Worm (Caenorhabditis elegans) whole organism, L1 larva: Measurements from ENCODE around the gene Y75B8A.39.

ENCODE experiments used
- C04F5.9 ChIP-seq: sonication (generic microtip); optimal IDR thresholded peaks from 2 replicates; lab custom pipeline; 2016; ENCODE audit warnings: missing genetic modification characterization, missing compliant biosample characterization
- Y116A8C.19 ChIP-seq: sonication (generic microtip); optimal IDR thresholded peaks from 2 replicates; lab custom pipeline; 2016; ENCODE audit warnings: missing compliant biosample characterization, missing genetic modification characterization, borderline replicate concordance
- aha-1 ChIP-seq: fragments of 150-350 bp; optimal IDR thresholded peaks from 2 replicates; lab custom pipeline; 2014; ENCODE audit warnings: missing biosample characterization, missing genetic modification characterization
- alr-1 ChIP-seq: fragments of 200-800 bp; sonication (Bioruptor generic); optimal IDR thresholded peaks from 2 replicates; lab custom pipeline; 2018; ENCODE audit warnings: borderline replicate concordance, mild to moderate bottlenecking, missing genetic modification characterization, missing compliant biosample characterization
- aly-2 ChIP-seq: fragments of 150-350 bp; optimal IDR thresholded peaks from 2 replicates; lab custom pipeline; 2014; ENCODE audit warnings: missing biosample characterization, missing genetic modification characterization
- ama-1 ChIP-seq: fragments of 150-350 bp; optimal IDR thresholded peaks from 2 replicates; lab custom pipeline; 2014
- blmp-1 ChIP-seq: fragments of 150-350 bp; optimal IDR thresholded peaks from 2 replicates; lab custom pipeline; 2014; ENCODE audit warnings: missing biosample characterization, missing genetic modification characterization
- ceh-8 ChIP-seq: fragments of 200-800 bp; sonication (Bioruptor generic); optimal IDR thresholded peaks from 2 replicates; lab custom pipeline; 2018; ENCODE audit warnings: mild to moderate bottlenecking, missing genetic modification characterization, moderate library complexity, missing compliant biosample characterization
- ceh-82 ChIP-seq, 3 experiments: fragments of 150-350 bp in 1 of 3; sonication (generic microtip) in 2 of 3; optimal IDR thresholded peaks; 2 replicates each; lab custom pipeline; 2014 to 2017; ENCODE audit warnings: missing biosample characterization in 3 of 3, missing genetic modification characterization in 3 of 3
- ceh-88 ChIP-seq: fragments of 200-800 bp; sonication (Bioruptor generic); IDR thresholded peaks from 2 replicates; pipeline ENCODE4 v1.3.6; 2022; ENCODE audit warnings: missing genetic modification characterization, missing compliant biosample characterization
- dpl-1 ChIP-seq, 3 experiments: fragments of 150-350 bp in 2 of 3; sonication (generic microtip) in 1 of 3; optimal IDR thresholded peaks; 2 replicates each; lab custom pipeline; 2014 to 2017; ENCODE audit warnings: missing biosample characterization in 3 of 3, missing genetic modification characterization in 3 of 3, missing genetic modification reagents in 3 of 3
- efl-1 ChIP-seq, 4 experiments: fragments of 150-350 bp; optimal IDR thresholded peaks in 3 of 4; peaks in 1 of 4; 1 replicate in 1 of 4; 2 replicates in 3 of 4; lab custom pipeline; 2014; ENCODE audit warnings: missing biosample characterization in 2 of 4, missing genetic modification characterization in 2 of 4, missing genetic modification reagents in 2 of 4
- egl-13 ChIP-seq: sonication (generic microtip); optimal IDR thresholded peaks from 2 replicates; lab custom pipeline; 2016; ENCODE audit warnings: missing genotype, missing genetic modification reagents, missing genetic modification characterization, missing compliant biosample characterization
- elt-2 ChIP-seq: sonication (generic microtip); optimal IDR thresholded peaks from 2 replicates; lab custom pipeline; 2016; ENCODE audit warnings: missing genetic modification characterization, mild to moderate bottlenecking, inconsistent platforms, missing compliant biosample characterization, missing genetic modification reagents
- elt-3 ChIP-seq, 6 experiments: fragments of 150-350 bp in 1 of 6; sonication (generic microtip); optimal IDR thresholded peaks; 2 replicates each; lab custom pipeline; 2017 to 2018; ENCODE audit warnings: missing biosample characterization in 6 of 6, missing genetic modification characterization in 6 of 6, inconsistent platforms in 1 of 6
- ets-5 ChIP-seq: fragments of 200-800 bp; sonication (Bioruptor generic); IDR thresholded peaks from 2 replicates; pipeline ENCODE4 v1.3.6; 2022; ENCODE audit warnings: missing genetic modification characterization, missing compliant biosample characterization
- fkh-10 ChIP-seq: sonication (generic microtip); optimal IDR thresholded peaks from 2 replicates; lab custom pipeline; 2017; ENCODE audit warnings: missing biosample characterization, missing genetic modification reagents, missing genetic modification characterization
- fkh-8 ChIP-seq: sonication (generic microtip); optimal IDR thresholded peaks from 2 replicates; lab custom pipeline; 2016; ENCODE audit warnings: mild to moderate bottlenecking, missing genetic modification characterization, missing compliant biosample characterization
- fos-1 ChIP-seq: fragments of 150-350 bp; optimal IDR thresholded peaks from 2 replicates; lab custom pipeline; 2014; ENCODE audit warnings: missing biosample characterization, missing genetic modification characterization
- grh-1 ChIP-seq: fragments of 200-800 bp; sonication (Bioruptor generic); IDR thresholded peaks from 2 replicates; pipeline ENCODE4 v1.3.6; 2022; ENCODE audit warnings: missing genetic modification reagents, missing genetic modification characterization, missing compliant biosample characterization
- hlh-17 ChIP-seq: fragments of 200-800 bp; sonication (Bioruptor generic); optimal IDR thresholded peaks from 2 replicates; lab custom pipeline; 2018; ENCODE audit warnings: missing genetic modification characterization, mild to moderate bottlenecking, missing compliant biosample characterization, moderate library complexity, borderline replicate concordance
- isw-1 ChIP-seq: fragments of 200-800 bp; sonication (Bioruptor generic); IDR thresholded peaks from 2 replicates; pipeline ENCODE4 v1.3.6; 2022; ENCODE audit warnings: missing genetic modification characterization, missing compliant biosample characterization
- lin-14 ChIP-seq: fragments of 200-800 bp; sonication (Bioruptor generic); optimal IDR thresholded peaks from 2 replicates; lab custom pipeline; 2018; ENCODE audit warnings: mild to moderate bottlenecking, missing genetic modification characterization, moderate library complexity, missing compliant biosample characterization
- lin-35 ChIP-seq, 2 experiments: fragments of 150-350 bp; optimal IDR thresholded peaks; 2 replicates each; lab custom pipeline; 2014; ENCODE audit warnings: missing biosample characterization in 2 of 2, missing genetic modification characterization in 2 of 2, missing genetic modification reagents in 2 of 2
- lin-39 ChIP-seq: fragments of 150-350 bp; optimal IDR thresholded peaks from 2 replicates; lab custom pipeline; 2014; ENCODE audit warnings: missing biosample characterization, missing genetic modification reagents, missing genetic modification characterization
- lsy-2 ChIP-seq, 2 experiments: fragments of 150-350 bp; optimal IDR thresholded peaks; 2 replicates each; lab custom pipeline; 2014; ENCODE audit warnings: missing biosample characterization in 2 of 2, missing genetic modification characterization in 2 of 2
- nhr-11 ChIP-seq: fragments of 150-350 bp; optimal IDR thresholded peaks from 2 replicates; lab custom pipeline; 2014; ENCODE audit warnings: missing biosample characterization, missing genetic modification characterization
- nhr-12 ChIP-seq: sonication (generic microtip); optimal IDR thresholded peaks from 2 replicates; lab custom pipeline; 2017; ENCODE audit warnings: missing biosample characterization, missing genetic modification characterization
- nhr-19 ChIP-seq: fragments of 200-800 bp; sonication (Bioruptor generic); conservative IDR thresholded peaks from 2 replicates; pipeline ENCODE4 v1.3.6; 2022; ENCODE audit warnings: missing genetic modification characterization, missing compliant biosample characterization
- nhr-20 ChIP-seq: sonication (generic microtip); optimal IDR thresholded peaks from 2 replicates; lab custom pipeline; 2016; ENCODE audit warnings: mild to moderate bottlenecking, missing genetic modification characterization, missing compliant biosample characterization
- nhr-28 ChIP-seq: fragments of 150-350 bp; optimal IDR thresholded peaks from 2 replicates; lab custom pipeline; 2014; ENCODE audit warnings: missing biosample characterization, missing genetic modification characterization
- nhr-47 ChIP-seq: sonication (generic microtip); optimal IDR thresholded peaks from 2 replicates; lab custom pipeline; 2016; ENCODE audit warnings: mild to moderate bottlenecking, missing genetic modification characterization, moderate library complexity, missing compliant biosample characterization
- nhr-71 ChIP-seq: sonication (generic microtip); optimal IDR thresholded peaks from 2 replicates; lab custom pipeline; 2016; ENCODE audit warnings: mild to moderate bottlenecking, missing genetic modification characterization, moderate library complexity, missing compliant biosample characterization
- nhr-76 ChIP-seq: sonication (generic microtip); optimal IDR thresholded peaks from 2 replicates; lab custom pipeline; 2017; ENCODE audit warnings: missing biosample characterization, missing genetic modification characterization
- nhr-77 ChIP-seq: fragments of 150-350 bp; optimal IDR thresholded peaks from 2 replicates; lab custom pipeline; 2014; ENCODE audit warnings: missing biosample characterization, missing genetic modification characterization
- nhr-84 ChIP-seq: sonication (generic microtip); optimal IDR thresholded peaks from 2 replicates; lab custom pipeline; 2017; ENCODE audit warnings: missing biosample characterization, missing genetic modification characterization
- nhr-85 ChIP-seq: sonication (generic microtip); peaks from one replicate; lab custom pipeline; 2016; ENCODE audit warnings: missing genetic modification characterization, inconsistent platforms, missing compliant biosample characterization
- nhr-90 ChIP-seq: sonication (generic microtip); optimal IDR thresholded peaks from 2 replicates; lab custom pipeline; 2016; ENCODE audit warnings: mild to moderate bottlenecking, missing genetic modification characterization, missing compliant biosample characterization; ENCODE audit not compliant: poor library complexity
- pag-3 ChIP-seq: sonication (generic microtip); optimal IDR thresholded peaks from 2 replicates; lab custom pipeline; 2017; ENCODE audit warnings: missing genetic modification characterization, mild to moderate bottlenecking, missing compliant biosample characterization, antibody characterized with exemption, borderline replicate concordance; ENCODE audit not compliant: insufficient read depth
- pqm-1 ChIP-seq: sonication (generic microtip); optimal IDR thresholded peaks from 3 replicates; lab custom pipeline; 2017; ENCODE audit warnings: missing biosample characterization, missing genetic modification characterization
- skn-1 ChIP-seq: fragments of 150-350 bp; optimal IDR thresholded peaks from 2 replicates; lab custom pipeline; 2014; ENCODE audit warnings: missing biosample characterization, missing genetic modification characterization
- sox-4 ChIP-seq: sonication (generic microtip); optimal IDR thresholded peaks from 2 replicates; lab custom pipeline; 2016; ENCODE audit warnings: missing genetic modification characterization, missing compliant biosample characterization
- sptf-1 ChIP-seq: fragments of 150-350 bp; optimal IDR thresholded peaks from 2 replicates; lab custom pipeline; 2014; ENCODE audit warnings: missing biosample characterization, missing genetic modification characterization
- tbx-2 ChIP-seq: sonication (generic microtip); optimal IDR thresholded peaks from 2 replicates; lab custom pipeline; 2016; ENCODE audit warnings: missing genetic modification characterization, missing compliant biosample characterization
- unc-30 ChIP-seq: sonication (generic microtip); optimal IDR thresholded peaks from 2 replicates; lab custom pipeline; 2017; ENCODE audit warnings: missing biosample characterization, missing genetic modification characterization
- unc-62 ChIP-seq: fragments of 150-350 bp; optimal IDR thresholded peaks from 2 replicates; lab custom pipeline; 2014; ENCODE audit warnings: missing biosample characterization, missing genetic modification reagents, missing genetic modification characterization
- unc-86 ChIP-seq: sonication (generic microtip); optimal IDR thresholded peaks from 2 replicates; lab custom pipeline; 2016; ENCODE audit warnings: missing genetic modification characterization, missing compliant biosample characterization
- unc-98 ChIP-seq: fragments of 200-800 bp; sonication (Bioruptor generic); IDR thresholded peaks from 2 replicates; pipeline ENCODE4 v1.3.6; 2022; ENCODE audit warnings: missing genetic modification characterization, missing compliant biosample characterization
- vab-15 ChIP-seq: sonication (generic microtip); optimal IDR thresholded peaks from 2 replicates; lab custom pipeline; 2017; ENCODE audit warnings: missing genotype, mild to moderate bottlenecking, missing genetic modification characterization, missing compliant biosample characterization
- xbp-1 ChIP-seq: sonication (generic microtip); optimal IDR thresholded peaks from 2 replicates; lab custom pipeline; 2016; ENCODE audit warnings: missing genetic modification characterization, missing compliant biosample characterization
- zag-1 ChIP-seq: fragments of 150-350 bp; optimal IDR thresholded peaks from 2 replicates; lab custom pipeline; 2014; ENCODE audit warnings: missing biosample characterization, missing genetic modification characterization
- zip-4 ChIP-seq: fragments of 200-800 bp; sonication (Bioruptor generic); optimal IDR thresholded peaks from 2 replicates; lab custom pipeline; 2018; ENCODE audit warnings: mild to moderate bottlenecking, missing genetic modification characterization, moderate library complexity, missing compliant biosample characterization
- ztf-4 ChIP-seq: fragments of 150-350 bp; optimal IDR thresholded peaks from 2 replicates; lab custom pipeline; 2014; ENCODE audit warnings: missing biosample characterization, missing genetic modification characterization

The Y75B8A.39 gene

ce11 chrIII:12351301-12351700 lies 38.3 kb downstream of the Y75B8A.39 start, which contains the start of the genes pph-4.1 and Y75B8A.31:
Gene pph-4.1 (minus strand): TSS chrIII:12351336.
Gene Y75B8A.31 (plus strand): TSS chrIII:12351642.
- TF ChIP-seq xbp-1 (tag; lab: Kevin White, UChicago) (peak; percentile 89), egl-13 (tag; lab: Kevin White, UChicago) (peak; percentile 89), skn-1 (tag; lab: Kevin White, UChicago) (peak; percentile 89), hlh-17 (GFP tag; lab: Kevin White, UChicago) (no peak), ceh-82 (tag; optimal IDR thresholded peaks at IDR 0.05; lab: Kevin White, UChicago) (peak; percentile 80 to 89 (median 88)), nhr-28 (tag; lab: Kevin White, UChicago) (no peak), elt-3 (tag; optimal IDR thresholded peaks at IDR 0.05; lab: Kevin White, UChicago) (peak in 1 of 6 experiments; percentile 72), lin-39 (tag; lab: Kevin White, UChicago) (peak; percentile 69), nhr-76 (tag; lab: Kevin White, UChicago) (no peak), nhr-85 (tag; lab: Kevin White, UChicago) (peak; percentile 94), nhr-84 (tag; lab: Kevin White, UChicago) (no peak), elt-2 (tag; lab: Kevin White, UChicago) (peak; percentile 44), nhr-19 (GFP tag; lab: Robert Waterston, UW) (peak; percentile 85), nhr-20 (peak; percentile 88), nhr-11 (tag; lab: Kevin White, UChicago) (peak; percentile 39), fkh-8 (peak; percentile 90), zag-1 (tag; lab: Kevin White, UChicago) (no peak), nhr-90 (tag; lab: Kevin White, UChicago) (peak; percentile 93), lsy-2 (tag; optimal IDR thresholded peaks at IDR 0.05; lab: Kevin White, UChicago) (peak; percentile 86 to 89), pqm-1 (tag; lab: Kevin White, UChicago) (no peak), fos-1 (tag; lab: Kevin White, UChicago) (no peak), aha-1 (tag; lab: Kevin White, UChicago) (no peak), unc-86 (peak; percentile 78), vab-15 (tag; lab: Kevin White, UChicago) (peak; percentile 44), fkh-10 (GFP tag; lab: Kevin White, UChicago) (no peak), ets-5 (no peak), grh-1 (GFP tag; lab: Robert Waterston, UW) (peak; percentile 46; the same call in 1 of the 2 replicates), dpl-1 (GFP tag; optimal IDR thresholded peaks at IDR 0.05; lab: Kevin White, UChicago) (peak; percentile 73 to 83 (median 75)), zip-4 (GFP tag; lab: Kevin White, UChicago) (peak; percentile 1), isw-1 (GFP tag; lab: Robert Waterston, UW) (peak; percentile 78), unc-62 (no peak), unc-30 (no peak), ceh-8 (GFP tag; lab: Kevin White, UChicago) (no peak), C04F5.9 (tag; lab: Kevin White, UChicago) (peak; percentile 73), nhr-77 (tag; lab: Kevin White, UChicago) (peak; percentile 19), nhr-12 (tag; lab: Kevin White, UChicago) (no peak), sox-4 (tag; lab: Kevin White, UChicago) (peak; percentile 80), unc-98 (GFP tag; lab: Robert Waterston, UW) (peak; percentile 85), sptf-1 (tag; lab: Kevin White, UChicago) (no peak), blmp-1 (tag; lab: Kevin White, UChicago) (peak; percentile 73), aly-2 (tag; lab: Kevin White, UChicago) (no peak), tbx-2 (peak; percentile 92), pag-3 (no peak), ama-1 (no peak), Y116A8C.19 (tag; lab: Kevin White, UChicago) (peak; percentile 58), lin-35 (GFP tag; optimal IDR thresholded peaks at IDR 0.05; lab: Kevin White, UChicago) (peak; percentile 78 to 80), nhr-71 (tag; lab: Kevin White, UChicago) (peak; percentile 95), efl-1 (optimal IDR thresholded peaks at IDR 0.05; lab: Kevin White, UChicago) (peak; percentile 80 to 83), efl-1 (GFP tag; optimal IDR thresholded peaks at IDR 0.05 in 1 of 2; lab: Kevin White, UChicago) (peak; percentile 79 to 97), lin-14 (GFP tag; lab: Kevin White, UChicago) (no peak), ztf-4 (tag; lab: Kevin White, UChicago) (no peak), ceh-88 (GFP tag; lab: Robert Waterston, UW) (0 out of 2 replicates have a peak, but pooled peaks have one; percentile 14), alr-1 (tag; lab: Kevin White, UChicago) (no peak), nhr-47 (tag; lab: Kevin White, UChicago) (peak; percentile 91)
